Worm (Caenorhabditis elegans): Measurements from ENCODE around the gene F59E11.7.

DNA sequence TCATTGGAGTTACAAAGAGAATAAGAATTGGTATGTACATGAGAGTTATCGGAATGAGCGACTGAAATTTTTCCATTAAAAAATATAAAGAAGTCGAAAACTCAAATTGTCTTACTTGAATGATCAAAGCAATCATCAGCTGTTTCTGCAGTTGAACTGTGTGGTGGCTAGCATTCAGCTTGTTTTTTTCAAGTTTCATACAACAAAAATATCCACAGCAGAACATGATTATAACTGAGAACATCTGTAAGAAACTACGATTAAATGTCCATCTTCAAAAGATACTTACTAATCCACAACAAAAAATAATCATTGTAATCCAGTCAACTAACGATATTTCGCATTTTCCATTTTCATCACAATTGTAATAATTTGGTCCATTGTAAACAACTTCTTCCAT, 5.3 kb upstream of the F59E11.7 start:
- TF ChIP-seq tab-1 (GFP tag; IDR thresholded peaks at IDR 0.05) (no peak), ztf-23 (GFP tag; IDR thresholded peaks at IDR 0.05) (no peak), ztf-29 (GFP tag; IDR thresholded peaks at IDR 0.05) (no peak)
